Worm (Caenorhabditis elegans): Measurements from ENCODE around the gene F35E8.7.

F35E8.7 gene

ce11 chrV:15897696-15898095 lies 16.1 kb upstream of the F35E8.7 start, which contains the start of gene str-60:
TSS of gene str-60 (plus strand) at chrV:15897996.
- TF ChIP-seq ceh-63 (GFP tag; optimal IDR thresholded peaks at IDR 0.05) (no peak), egl-27 (tag; optimal IDR thresholded peaks at IDR 0.05) (no peak), ztf-4 (tag; optimal IDR thresholded peaks at IDR 0.05) (no peak), mab-9 (GFP tag; IDR thresholded peaks at IDR 0.05) (no peak), aly-2 (tag; optimal IDR thresholded peaks at IDR 0.05) (no peak), nhr-77 (tag; optimal IDR thresholded peaks at IDR 0.05) (no peak), skn-1 (tag; optimal IDR thresholded peaks at IDR 0.05) (no peak), efl-1 (optimal IDR thresholded peaks at IDR 0.05) (no peak), efl-1 (GFP tag; optimal IDR thresholded peaks at IDR 0.05 in 1 of 2) (no peak), ceh-82 (tag; optimal IDR thresholded peaks at IDR 0.05) (no peak), irx-1 (tag; optimal IDR thresholded peaks at IDR 0.05) (no peak), lin-13 (GFP tag; optimal IDR thresholded peaks at IDR 0.05) (no peak)

DNA sequence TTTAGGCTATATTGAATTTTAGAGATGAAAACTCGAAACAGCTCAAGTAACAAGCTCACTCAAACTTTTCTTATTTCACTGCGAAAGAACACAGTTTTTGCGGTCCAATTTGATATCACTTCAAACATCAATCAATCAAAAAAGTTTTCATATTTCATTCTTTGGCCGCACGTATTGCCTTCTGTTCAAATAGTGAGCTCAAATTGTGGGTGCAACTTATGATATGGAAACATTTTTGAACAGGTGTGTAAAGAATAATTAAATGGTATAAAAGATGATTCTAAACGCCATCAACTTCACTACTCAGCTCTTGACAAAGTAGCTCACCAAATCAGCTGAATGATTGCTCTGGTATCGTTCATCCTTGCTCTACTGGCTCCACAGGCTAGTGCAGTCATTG lies 14.1 kb upstream of the F35E8.7 start, which contains the start of gene T06C12.14:
T06C12.14 (plus strand) TSS at position 301 of the 400 bp plus-strand sequence.
- no peak for TF ChIP-seq egl-13 (tag; optimal IDR thresholded peaks at IDR 0.05)
- TF ChIP-seq C34B4.2 (tag; optimal IDR thresholded peaks at IDR 0.05), result no peak
- no peak for TF ChIP-seq zip-4 (GFP tag; optimal IDR thresholded peaks at IDR 0.05)
- no peak for TF ChIP-seq nhr-12 (tag; optimal IDR thresholded peaks at IDR 0.05)
- TF ChIP-seq mef-2 (tag; optimal IDR thresholded peaks at IDR 0.05), result no peak
- TF ChIP-seq nhr-90 (tag; optimal IDR thresholded peaks at IDR 0.05; ENCODE audit: poor library complexity), result no peak
- no peak for TF ChIP-seq nhr-76 (tag; optimal IDR thresholded peaks at IDR 0.05)
- no peak for TF ChIP-seq aha-1 (tag; optimal IDR thresholded peaks at IDR 0.05)
- no peak for TF ChIP-seq xbp-1 (tag; optimal IDR thresholded peaks at IDR 0.05)
- no peak for TF ChIP-seq snu-23 (GFP tag; optimal IDR thresholded peaks at IDR 0.05)

DNA sequence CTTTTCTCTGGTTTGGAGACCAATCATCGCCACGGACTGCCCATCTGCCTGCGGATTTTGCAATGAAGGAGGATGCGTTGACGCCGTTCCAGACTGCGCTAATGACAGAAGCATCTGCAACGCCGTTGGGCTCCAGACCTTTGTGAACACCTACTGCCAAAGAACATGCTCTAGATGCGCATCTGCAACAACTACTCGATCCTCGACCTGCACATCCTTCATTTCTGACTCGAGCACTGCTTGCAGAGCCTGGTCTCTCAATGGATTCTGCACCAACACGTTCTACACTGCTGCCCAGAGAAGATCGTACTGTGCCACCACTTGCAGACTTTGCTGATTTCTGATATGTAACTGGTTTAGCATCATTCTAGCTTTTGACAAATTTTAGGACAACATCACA lies 13.2 kb upstream of the F35E8.7 start:
- TF ChIP-seq ztf-4 (tag; optimal IDR thresholded peaks at IDR 0.05) (no peak), efl-1 (optimal IDR thresholded peaks at IDR 0.05) (no peak), efl-1 (GFP tag; optimal IDR thresholded peaks at IDR 0.05 in 1 of 2) (peak in 1 of 2 experiments; percentile 90)

DNA sequence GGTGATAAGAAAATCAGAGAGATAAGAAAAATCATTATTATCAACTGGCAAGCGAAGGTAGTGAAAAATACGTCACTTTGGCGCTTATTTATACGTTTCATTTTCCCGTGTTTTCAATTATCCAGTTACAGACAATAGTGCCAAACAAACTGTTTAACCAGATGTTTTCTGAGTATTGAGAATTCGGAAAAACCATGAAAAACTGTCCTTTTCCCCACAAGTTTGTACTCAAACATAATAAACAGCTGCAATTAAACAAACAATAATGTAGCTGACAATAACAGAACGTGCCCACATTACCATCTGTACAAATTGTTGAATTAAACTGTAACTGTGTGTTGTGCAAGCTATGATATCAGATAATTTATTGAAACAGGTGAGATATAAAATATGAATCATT lies 8.3 kb upstream of the F35E8.7 start, which contains the start of the genes F35E8.1 and F35E8.2:
F35E8.1 (minus strand) TSS at position 101 of the 400 bp plus-strand sequence.
F35E8.2 (plus strand) TSS at position 132 of the 400 bp plus-strand sequence.
- TF ChIP-seq elt-2 (tag; optimal IDR thresholded peaks at IDR 0.05), result peak; percentile 4

ce11 chrV:15911848-15912247 lies 2.0 kb upstream of the F35E8.7 start, which contains the start of gene F35E8.6:
TSS of gene F35E8.6 (plus strand) at chrV:15912148.
- TF ChIP-seq ceh-88 (GFP tag; IDR thresholded peaks at IDR 0.05), result no peak
- TF ChIP-seq nhr-90 (tag; optimal IDR thresholded peaks at IDR 0.05; ENCODE audit: poor library complexity), result no peak
- TF ChIP-seq ceh-8 (GFP tag; optimal IDR thresholded peaks at IDR 0.05), result no peak
- no peak for TF ChIP-seq nhr-85 (tag)
- TF ChIP-seq alr-1 (tag; optimal IDR thresholded peaks at IDR 0.05; ENCODE audit: borderline replicate concordance), result no peak
- no peak for TF ChIP-seq nhr-71 (tag; optimal IDR thresholded peaks at IDR 0.05)
- no peak for TF ChIP-seq lin-35 (GFP tag; optimal IDR thresholded peaks at IDR 0.05)
- no peak for TF ChIP-seq efl-3 (GFP tag; optimal IDR thresholded peaks at IDR 0.05)
- TF ChIP-seq pag-3 (tag; optimal IDR thresholded peaks at IDR 0.05; ENCODE audit: borderline replicate concordance, insufficient read depth), result no peak
- no peak for TF ChIP-seq vab-15 (tag; optimal IDR thresholded peaks at IDR 0.05)
- TF ChIP-seq sup-37 (GFP tag; optimal IDR thresholded peaks at IDR 0.05), result no peak
- TF ChIP-seq unc-62 (GFP tag; optimal IDR thresholded peaks at IDR 0.05), result no peak
- no peak for TF ChIP-seq pax-3 (tag; optimal IDR thresholded peaks at IDR 0.05)
- TF ChIP-seq fkh-10 (GFP tag; optimal IDR thresholded peaks at IDR 0.05), result no peak
- no peak for TF ChIP-seq tbx-2 (tag; optimal IDR thresholded peaks at IDR 0.05)
- no peak for TF ChIP-seq isw-1 (GFP tag; IDR thresholded peaks at IDR 0.05)

Data from whole organism, L1 larva.